Fruit fly (Drosophila melanogaster) whole organism, pupa: Measurements from ENCODE around the gene AP-1gamma.

Source experiments
- CG12605 ChIP-seq: fragments of 200-800 bp; sonication (Bioruptor generic); IDR thresholded peaks from 2 replicates; pipeline ENCODE4 v1.3.6; 2022; ENCODE audit warnings: missing biosample characterization, missing genetic modification characterization
- CG17806 ChIP-seq: fragments of 200-800 bp; sonication (Bioruptor generic); optimal IDR thresholded peaks from 2 replicates; lab custom pipeline; 2018; ENCODE audit warnings: missing biosample characterization, mild to moderate bottlenecking, missing genetic modification characterization, moderate library complexity
- CG32121 ChIP-seq: fragments of 200-800 bp; sonication (Bioruptor generic); IDR thresholded peaks from 2 replicates; pipeline ENCODE4 v1.3.6; 2022; ENCODE audit warnings: missing biosample characterization, missing genetic modification characterization
- D1 ChIP-seq: fragments of 200-800 bp; sonication (Bioruptor generic); optimal IDR thresholded peaks from 2 replicates; lab custom pipeline; 2018; ENCODE audit warnings: missing biosample characterization, mild to moderate bottlenecking, missing genetic modification characterization, moderate library complexity
- Pif1A ChIP-seq: fragments of 200-800 bp; sonication (Bioruptor generic); optimal IDR thresholded peaks from 3 replicates; lab custom pipeline; 2016; ENCODE audit warnings: missing biosample characterization, missing genetic modification characterization
- Pif1B ChIP-seq: fragments of 200-800 bp; sonication (Bioruptor generic); optimal IDR thresholded peaks from 3 replicates; lab custom pipeline; 2016; ENCODE audit warnings: missing biosample characterization, missing genetic modification characterization
- Snoo ChIP-seq: fragments of 200-800 bp; sonication (Bioruptor generic); optimal IDR thresholded peaks from 3 replicates; lab custom pipeline; 2017; ENCODE audit warnings: missing biosample characterization, mild to moderate bottlenecking, missing genetic modification characterization, inconsistent platforms
- gl ChIP-seq: fragments of 200-800 bp; sonication (Bioruptor generic); optimal IDR thresholded peaks from 2 replicates; lab custom pipeline; 2018; ENCODE audit warnings: missing biosample characterization, mild to moderate bottlenecking, missing genetic modification characterization

DNA sequence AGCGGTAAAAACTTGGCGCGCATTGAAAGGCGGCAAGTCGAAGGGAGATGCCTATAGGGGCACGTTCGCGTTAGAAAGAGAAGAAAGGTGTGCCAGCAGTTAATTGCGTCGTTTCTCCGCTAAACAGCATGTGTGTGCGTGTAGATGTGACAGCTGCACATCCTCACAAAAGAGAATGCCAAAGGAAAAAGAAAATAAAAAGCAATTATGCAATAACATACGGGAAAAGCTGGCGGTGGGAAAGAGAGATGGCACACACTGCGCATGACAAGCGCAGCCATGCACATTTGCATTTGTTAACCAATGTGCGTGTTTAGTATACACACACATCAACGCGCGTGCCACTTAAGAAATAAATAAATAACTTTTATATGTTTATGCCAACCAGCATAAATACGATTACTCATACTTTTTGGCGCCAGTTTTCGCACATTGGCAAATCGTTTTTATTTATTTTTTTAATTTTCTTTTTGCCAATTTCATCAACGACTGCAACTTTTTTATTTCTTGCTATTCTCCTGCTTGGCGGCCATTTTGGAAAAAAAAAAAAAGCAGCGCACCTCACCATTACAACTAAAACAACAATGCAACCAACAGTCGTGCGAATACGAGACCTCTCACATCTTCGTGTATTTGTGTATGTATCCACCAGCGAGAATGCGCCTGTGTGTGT is 47.4 kb downstream of the AP-1gamma start:
- TF ChIP-seq CG17806 (no peak), CG12605 (peak; percentile 29), D1 (no peak), Snoo (tag; lab: Kevin White, UChicago) (no peak), CG32121 (GFP tag; lab: Robert Waterston, UW) (peak; percentile 23), Pif1A (peak; percentile 50), Pif1B (GFP tag; lab: Kevin White, UChicago) (peak; percentile 55), gl (peak; percentile 53)
